Worm (Caenorhabditis elegans): Measurements from ENCODE around the gene Y51A2B.6.

Y51A2B.6 gene

ce11 chrV:18374194-18374593 lies 19.9 kb downstream of the Y51A2B.6 start, which contains the start of gene Y51A2B.2:
Gene Y51A2B.2 (plus strand): TSS chrV:18374494.
- TF ChIP-seq ceh-14 (tag; optimal IDR thresholded peaks at IDR 0.05): no peak
- TF ChIP-seq ceh-2 (tag; optimal IDR thresholded peaks at IDR 0.05): no peak
- TF ChIP-seq unc-3 (GFP tag; conservative IDR thresholded peaks at IDR 0.05): no peak
- no peak for TF ChIP-seq unc-3 (tag; optimal IDR thresholded peaks at IDR 0.05)
- TF ChIP-seq ceh-48 (tag; optimal IDR thresholded peaks at IDR 0.05): no peak
- no peak for TF ChIP-seq unc-42 (tag; optimal IDR thresholded peaks at IDR 0.05)
- TF ChIP-seq hlh-13 (GFP tag; optimal IDR thresholded peaks at IDR 0.05): no peak
- no peak for TF ChIP-seq unc-55 (GFP tag; optimal IDR thresholded peaks at IDR 0.05)
- TF ChIP-seq sox-2 (GFP tag; IDR thresholded peaks at IDR 0.05): no peak
- no peak for TF ChIP-seq unc-86 (tag; optimal IDR thresholded peaks at IDR 0.05)
- no peak for TF ChIP-seq ref-2 (tag; optimal IDR thresholded peaks at IDR 0.05)

ce11 chrV:18371579-18371978 lies 22.5 kb downstream of the Y51A2B.6 start, which contains the start of gene C08E8.4:
Gene C08E8.4 (plus strand): TSS chrV:18371846.
- TF ChIP-seq sdc-2 (tag; optimal IDR thresholded peaks at IDR 0.05) (no peak), ceh-6 (GFP tag; optimal IDR thresholded peaks at IDR 0.05) (no peak), ets-4 (tag; optimal IDR thresholded peaks at IDR 0.05) (no peak), K02D7.2 (tag; optimal IDR thresholded peaks at IDR 0.05) (no peak), unc-42 (tag; optimal IDR thresholded peaks at IDR 0.05) (no peak), dmd-4 (tag; optimal IDR thresholded peaks at IDR 0.05; ENCODE audit: borderline replicate concordance) (no peak), unc-3 (GFP tag; conservative IDR thresholded peaks at IDR 0.05) (no peak), unc-3 (tag; optimal IDR thresholded peaks at IDR 0.05) (no peak), hlh-30 (tag; optimal IDR thresholded peaks at IDR 0.05; ENCODE audit: insufficient read depth) (no peak), rnt-1 (tag; optimal IDR thresholded peaks at IDR 0.05) (no peak), hlh-13 (GFP tag; optimal IDR thresholded peaks at IDR 0.05) (no peak), ceh-34 (tag; optimal IDR thresholded peaks at IDR 0.05) (no peak), pros-1 (tag; optimal IDR thresholded peaks at IDR 0.05) (no peak), unc-55 (GFP tag; optimal IDR thresholded peaks at IDR 0.05) (no peak), elt-4 (tag; optimal IDR thresholded peaks at IDR 0.05) (no peak), mec-3 (tag; optimal IDR thresholded peaks at IDR 0.05; ENCODE audit: borderline replicate concordance) (no peak), syd-9 (tag; optimal IDR thresholded peaks at IDR 0.05) (no peak)

ce11 chrV:18371028-18371427 lies 23.1 kb downstream of the Y51A2B.6 start:
- TF ChIP-seq madf-2 (tag; optimal IDR thresholded peaks at IDR 0.05) (no peak), ceh-2 (tag; optimal IDR thresholded peaks at IDR 0.05) (no peak), gmeb-2 (tag; optimal IDR thresholded peaks at IDR 0.05) (no peak), hlh-30 (tag; optimal IDR thresholded peaks at IDR 0.05; ENCODE audit: insufficient read depth) (no peak), hlh-6 (tag; optimal IDR thresholded peaks at IDR 0.05) (no peak), elt-4 (tag; optimal IDR thresholded peaks at IDR 0.05) (no peak), fax-1 (tag; optimal IDR thresholded peaks at IDR 0.05) (no peak), pqm-1 (tag; optimal IDR thresholded peaks at IDR 0.05) (no peak), F13H6.1 (tag; optimal IDR thresholded peaks at IDR 0.05) (no peak), ama-1 (optimal IDR thresholded peaks at IDR 0.05) (no peak), ceh-24 (tag; optimal IDR thresholded peaks at IDR 0.05) (no peak), nhr-232 (tag; optimal IDR thresholded peaks at IDR 0.05) (no peak), ref-2 (tag; optimal IDR thresholded peaks at IDR 0.05) (no peak), unc-86 (tag; optimal IDR thresholded peaks at IDR 0.05) (no peak), dmd-4 (tag; optimal IDR thresholded peaks at IDR 0.05; ENCODE audit: borderline replicate concordance) (no peak), ttx-3 (tag; optimal IDR thresholded peaks at IDR 0.05) (no peak), ceh-19 (GFP tag; optimal IDR thresholded peaks at IDR 0.05) (no peak), odd-2 (tag; optimal IDR thresholded peaks at IDR 0.05) (no peak)

- no peak for TF ChIP-seq K02D7.2 (tag; optimal IDR thresholded peaks at IDR 0.05)
- TF ChIP-seq ceh-2 (tag; optimal IDR thresholded peaks at IDR 0.05): no peak
- no peak for TF ChIP-seq odd-2 (tag; optimal IDR thresholded peaks at IDR 0.05)
- no peak for TF ChIP-seq ama-1 (optimal IDR thresholded peaks at IDR 0.05)
- TF ChIP-seq hlh-30 (tag; optimal IDR thresholded peaks at IDR 0.05; ENCODE audit: insufficient read depth): no peak
- TF ChIP-seq ceh-22 (tag; optimal IDR thresholded peaks at IDR 0.05): no peak
- no peak for TF ChIP-seq tbx-2 (tag; optimal IDR thresholded peaks at IDR 0.05)
- no peak for TF ChIP-seq ztf-16 (tag; optimal IDR thresholded peaks at IDR 0.05)
- no peak for TF ChIP-seq C08G9.2 (tag; optimal IDR thresholded peaks at IDR 0.05)
- TF ChIP-seq ref-2 (tag; optimal IDR thresholded peaks at IDR 0.05): no peak
- TF ChIP-seq tbx-7 (tag; optimal IDR thresholded peaks at IDR 0.05): no peak
- no peak for TF ChIP-seq pha-2 (tag; optimal IDR thresholded peaks at IDR 0.05)
- no peak for TF ChIP-seq unc-55 (GFP tag; optimal IDR thresholded peaks at IDR 0.05)
Measured at ce11 chrV:18368322-18368721, 25.8 kb downstream of the Y51A2B.6 start, which contains the start of gene C08E8.6. Gene C08E8.6 (minus strand): TSS chrV:18368422.

Measured in whole organism, late embryonic.